Fruit fly (Drosophila melanogaster) whole organism, wandering third instar larva: ENCODE data around the gene CG13481.

ENCODE experiments used
- CG32264 ChIP-seq: fragments of 200-800 bp; sonication (Bioruptor generic); optimal IDR thresholded peaks from 2 replicates; lab custom pipeline; 2016; ENCODE audit warnings: missing biosample characterization, missing genetic modification characterization
- CG9705 ChIP-seq: fragments of 200-800 bp; sonication (Bioruptor generic); optimal IDR thresholded peaks from 2 replicates; lab custom pipeline; 2018; ENCODE audit warnings: missing biosample characterization, mild to moderate bottlenecking, missing genetic modification characterization
- CrebA ChIP-seq: fragments of 200-800 bp; sonication (Bioruptor generic); optimal IDR thresholded peaks from 2 replicates; lab custom pipeline; 2016; ENCODE audit warnings: missing biosample characterization, mild to moderate bottlenecking, missing genetic modification characterization, borderline replicate concordance
- Dfd ChIP-seq: fragments of >200 bp; optimal IDR thresholded peaks from 2 replicates; lab custom pipeline; 2017; ENCODE audit warnings: missing biosample characterization, missing genetic modification characterization
- Dif ChIP-seq: fragments of 200-275, 200-300 bp; sonication (Bioruptor generic); optimal IDR thresholded peaks from 2 replicates; lab custom pipeline; 2018; ENCODE audit warnings: missing biosample characterization, missing genetic modification characterization; ENCODE audit not compliant: partially characterized antibody
- GATAd ChIP-seq: sonication (Bioruptor generic); optimal IDR thresholded peaks from 2 replicates; lab custom pipeline; 2016; ENCODE audit warnings: missing biosample characterization, missing genetic modification characterization
- HLH106 ChIP-seq: fragments of 200-800 bp; optimal IDR thresholded peaks from 3 replicates; lab custom pipeline; 2019; ENCODE audit warnings: missing biosample characterization, mild to moderate bottlenecking, missing genetic modification characterization, moderate library complexity
- Hnf4 ChIP-seq: fragments of 200-800 bp; sonication (Bioruptor generic); optimal IDR thresholded peaks from 2 replicates; lab custom pipeline; 2016; ENCODE audit warnings: missing biosample characterization, mild to moderate bottlenecking, missing genetic modification characterization
- Hr78 ChIP-seq: fragments of >200 bp; optimal IDR thresholded peaks from 2 replicates; lab custom pipeline; 2017; ENCODE audit warnings: missing biosample characterization, missing genetic modification characterization
- Hr83 ChIP-seq: fragments of 200-300 bp; sonication (Bioruptor generic); optimal IDR thresholded peaks from 2 replicates; lab custom pipeline; 2016; ENCODE audit warnings: missing biosample characterization, mild to moderate bottlenecking, missing genetic modification characterization, moderate library complexity; ENCODE audit not compliant: poor library complexity, severe bottlenecking
- Jra ChIP-seq: sonication (Bioruptor generic); optimal IDR thresholded peaks from 2 replicates; lab custom pipeline; 2016; ENCODE audit warnings: missing biosample characterization, missing genetic modification characterization
- Mio ChIP-seq: sonication (Bioruptor generic); optimal IDR thresholded peaks from 2 replicates; lab custom pipeline; 2016; ENCODE audit warnings: missing biosample characterization, missing genetic modification characterization
- Myc ChIP-seq: fragments of >200 bp; optimal IDR thresholded peaks from 2 replicates; lab custom pipeline; 2017
- Rel ChIP-seq, 2 experiments: fragments of 200-800 bp; sonication (Bioruptor generic) in 1 of 2; optimal IDR thresholded peaks; 2 replicates in 1 of 2; 3 replicates in 1 of 2; lab custom pipeline; 2016 to 2019; ENCODE audit warnings: mild to moderate bottlenecking in 2 of 2, missing biosample characterization in 2 of 2, missing genetic modification characterization in 2 of 2, moderate library complexity in 1 of 2
- Sp1 ChIP-seq: fragments of 200-800 bp; sonication (Bioruptor generic); optimal IDR thresholded peaks from 3 replicates; lab custom pipeline; 2019; ENCODE audit warnings: missing biosample characterization, mild to moderate bottlenecking, missing genetic modification characterization, moderate library complexity
- brk ChIP-seq: fragments of 200-800 bp; sonication (Bioruptor generic); optimal IDR thresholded peaks from 2 replicates; lab custom pipeline; 2016; ENCODE audit warnings: missing biosample characterization, mild to moderate bottlenecking, missing genetic modification characterization
- dl ChIP-seq, 2 experiments: fragments of 175-275, 200-275 bp in 1 of 2; fragments of 200-275 bp in 1 of 2; sonication (Bioruptor generic); optimal IDR thresholded peaks; lab custom pipeline; 2018; ENCODE audit warnings: mild to moderate bottlenecking in 2 of 2, missing biosample characterization in 2 of 2, missing genetic modification characterization in 2 of 2, moderate library complexity in 2 of 2; ENCODE audit not compliant: partially characterized antibody in 2 of 2, insufficient read depth in 1 of 2
- dmrt93B ChIP-seq: fragments of 200-800 bp; sonication (Bioruptor generic); optimal IDR thresholded peaks from 2 replicates; lab custom pipeline; 2018; ENCODE audit warnings: missing biosample characterization, mild to moderate bottlenecking, missing genetic modification characterization
- dsf ChIP-seq: sonication (Bioruptor generic); optimal IDR thresholded peaks from 2 replicates; lab custom pipeline; 2016; ENCODE audit warnings: missing biosample characterization, missing genetic modification characterization, borderline replicate concordance
- ey ChIP-seq: fragments of 200-800 bp; sonication (Bioruptor generic); optimal IDR thresholded peaks from 2 replicates; lab custom pipeline; 2016; ENCODE audit warnings: missing biosample characterization, missing genetic modification characterization
- foxo ChIP-seq, 2 experiments: fragments of 200-800 bp; sonication (Bioruptor generic); optimal IDR thresholded peaks; 2 replicates in 1 of 2; 3 replicates in 1 of 2; lab custom pipeline; 2016 to 2017; ENCODE audit warnings: missing biosample characterization in 2 of 2, missing genetic modification characterization in 2 of 2
- fru ChIP-seq: fragments of 200-800 bp; sonication (Bioruptor generic); optimal IDR thresholded peaks from 3 replicates; lab custom pipeline; 2016; ENCODE audit warnings: missing biosample characterization, mild to moderate bottlenecking, missing genetic modification characterization
- h ChIP-seq: fragments of 200-800 bp; sonication (Bioruptor generic); optimal IDR thresholded peaks from 3 replicates; lab custom pipeline; 2016; ENCODE audit warnings: missing biosample characterization, mild to moderate bottlenecking, missing genetic modification characterization
- jim ChIP-seq: fragments of 175-275, 200-325 bp; sonication (Bioruptor generic); optimal IDR thresholded peaks from 2 replicates; lab custom pipeline; 2016; ENCODE audit warnings: missing biosample characterization, mild to moderate bottlenecking, missing genetic modification characterization
- lola ChIP-seq: fragments of >200 bp; optimal IDR thresholded peaks from 2 replicates; lab custom pipeline; 2017; ENCODE audit warnings: missing biosample characterization, missing genetic modification characterization
- psq ChIP-seq: fragments of 200-800 bp; sonication (Bioruptor generic); optimal IDR thresholded peaks from 3 replicates; lab custom pipeline; 2017; ENCODE audit warnings: missing biosample characterization, mild to moderate bottlenecking, missing genetic modification characterization, moderate library complexity
- rgr ChIP-seq: fragments of 200-800 bp; sonication (Bioruptor generic); optimal IDR thresholded peaks from 3 replicates; lab custom pipeline; 2016; ENCODE audit warnings: missing biosample characterization, mild to moderate bottlenecking, missing genetic modification characterization
- sage ChIP-seq: fragments of 200-800 bp; sonication (Bioruptor generic); optimal IDR thresholded peaks from 2 replicates; lab custom pipeline; 2016; ENCODE audit warnings: missing biosample characterization, mild to moderate bottlenecking, missing genetic modification characterization
- sv ChIP-seq: fragments of 200-800 bp; sonication (Bioruptor generic); optimal IDR thresholded peaks from 3 replicates; lab custom pipeline; 2016; ENCODE audit warnings: missing biosample characterization, missing genetic modification characterization
- usp ChIP-seq: fragments of >200 bp; optimal IDR thresholded peaks from 2 replicates; lab custom pipeline; 2017; ENCODE audit warnings: missing biosample characterization, missing genetic modification characterization
- woc ChIP-seq: sonication (Bioruptor generic); optimal IDR thresholded peaks from 2 replicates; lab custom pipeline; 2016; ENCODE audit warnings: missing biosample characterization, mild to moderate bottlenecking, missing genetic modification characterization

Gene CG13481

dm6 chr3L:14364701-14365100, 4.8 kb downstream of the CG13481 start (continued):
- TF ChIP-seq CG32264 (GFP tag; lab: Kevin White, UChicago), result peak; percentile 86
- TF ChIP-seq Sp1, result peak; percentile 92
- peak; percentile 41 for TF ChIP-seq CG9705 (GFP tag; lab: Kevin White, UChicago)
- TF ChIP-seq, all 38 proteins: peak for 25

- TF ChIP-seq dl (GFP tag; optimal IDR thresholded peaks at IDR 0.05; lab: Kevin White, UChicago; ENCODE audit: insufficient read depth in 1 of 2, partially characterized antibody in 2 of 2), result no peak
- TF ChIP-seq Jra (GFP tag; lab: Kevin White, UChicago), result no peak
- TF ChIP-seq Sp1, result peak; percentile 3
- TF ChIP-seq sage (GFP tag; lab: Kevin White, UChicago), result no peak
- no peak for TF ChIP-seq Myc (lab: Kevin White, UChicago)
- no peak for TF ChIP-seq CrebA
- no peak for TF ChIP-seq Mio (GFP tag; lab: Kevin White, UChicago)
- TF ChIP-seq usp, result no peak
- no peak for TF ChIP-seq rgr
- TF ChIP-seq Dfd, result no peak
- TF ChIP-seq ey (GFP tag; lab: Kevin White, UChicago), result no peak
- no peak for TF ChIP-seq sv (GFP tag; lab: Kevin White, UChicago)
- TF ChIP-seq h (GFP tag; lab: Kevin White, UChicago), result no peak
- no peak for TF ChIP-seq Rel (GFP tag; optimal IDR thresholded peaks at IDR 0.05; lab: Kevin White, UChicago)
- no peak for TF ChIP-seq Rel (tag; optimal IDR thresholded peaks at IDR 0.05; lab: Kevin White, UChicago)
- TF ChIP-seq psq (GFP tag; lab: Kevin White, UChicago), result peak; percentile 21
- no peak for TF ChIP-seq Hnf4 (GFP tag; lab: Kevin White, UChicago)
- TF ChIP-seq HLH106 (tag; lab: Kevin White, UChicago), result peak; percentile 39
- no peak for TF ChIP-seq dmrt93B
- TF ChIP-seq CG9705 (GFP tag; lab: Kevin White, UChicago), result no peak
- peak; percentile 31 for TF ChIP-seq fru (GFP tag; lab: Kevin White, UChicago)
- TF ChIP-seq lola (GFP tag; lab: Kevin White, UChicago), result no peak
- peak in 1 of 2 experiments; percentile 22 for TF ChIP-seq foxo (GFP tag; optimal IDR thresholded peaks at IDR 0.05; lab: Kevin White, UChicago)
- no peak for TF ChIP-seq Hr78 (GFP tag; lab: Kevin White, UChicago)
- TF ChIP-seq jim (GFP tag; lab: Kevin White, UChicago), result no peak
These were observed 6.3 kb downstream of the CG13481 start for dm6 chr3L:14363103-14363751.

- TF ChIP-seq Sp1 (no peak), sv (GFP tag; lab: Kevin White, UChicago) (no peak), Hr83 (GFP tag; lab: Kevin White, UChicago) (no peak)
These were observed 6.8 kb downstream of the CG13481 start for dm6 chr3L:14362660-14363059.

- TF ChIP-seq Jra (GFP tag; lab: Kevin White, UChicago), result no peak
- no peak for TF ChIP-seq HLH106 (tag; lab: Kevin White, UChicago)
- no peak for TF ChIP-seq dsf (GFP tag; lab: Kevin White, UChicago)
- TF ChIP-seq GATAd (GFP tag; lab: Kevin White, UChicago), result no peak
- no peak for TF ChIP-seq Sp1
- no peak for TF ChIP-seq brk (GFP tag; lab: Kevin White, UChicago)
- TF ChIP-seq ey (GFP tag; lab: Kevin White, UChicago), result no peak
- no peak for TF ChIP-seq Hr78 (GFP tag; lab: Kevin White, UChicago)
- no peak for TF ChIP-seq Dif (GFP tag; lab: Kevin White, UChicago)
- TF ChIP-seq woc, result no peak
- no peak for TF ChIP-seq usp
- TF ChIP-seq, all 38 proteins: peak for 0
These were observed 7.5 kb downstream of the CG13481 start for dm6 chr3L:14362028-14362427.
